Fruit fly (Drosophila melanogaster): Measurements from ENCODE around the gene Cep135.

Gene Cep135

dm6 chr3L:15121272-15121671, 4.7 kb downstream of the Cep135 start, which contains the start of gene CG32847:
Gene CG32847, plus strand, starts transcription at chr3L:15121572.
- TF ChIP-seq CTCF (optimal IDR thresholded peaks at IDR 0.05), result no peak
- TF ChIP-seq CG8478 (optimal IDR thresholded peaks at IDR 0.05), result no peak

- TF ChIP-seq CTCF (optimal IDR thresholded peaks at IDR 0.05) (no peak), CG8478 (optimal IDR thresholded peaks at IDR 0.05) (no peak)
Observed at dm6 chr3L:15123736-15124135, 7.2 kb downstream of the Cep135 start.

DNA sequence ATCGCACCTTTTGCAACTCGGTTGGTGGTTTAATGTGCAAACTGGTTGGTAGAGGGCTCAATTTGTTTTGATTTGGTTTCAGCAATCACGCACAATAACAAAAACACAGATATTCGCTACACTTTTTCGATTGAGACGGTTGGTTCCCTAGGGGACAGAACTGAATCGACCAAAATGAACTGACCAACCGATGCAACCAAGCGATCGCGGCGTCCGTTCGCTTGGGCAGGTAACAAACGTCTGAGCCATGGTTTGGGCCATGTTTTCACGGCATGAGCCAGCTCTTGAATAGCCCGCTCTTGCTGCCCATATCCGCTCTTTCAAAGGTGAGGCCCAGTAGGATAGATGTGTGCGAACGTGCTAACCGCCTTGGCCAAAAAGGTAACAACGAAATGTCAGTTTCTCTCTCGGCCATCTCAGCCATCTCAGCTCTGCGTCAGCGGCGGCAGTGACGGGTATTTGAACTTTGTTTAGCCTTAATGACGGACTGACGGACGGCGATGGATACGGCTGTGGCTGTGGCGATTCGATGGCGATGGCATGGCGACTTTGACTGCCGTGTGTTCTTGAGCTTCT, 8.6 kb downstream of the Cep135 start, which contains the start of gene CG16959:
Gene CG16959, minus strand, starts transcription at position 245 of the 576 bp plus-strand sequence.
- TF ChIP-seq CG8478 (optimal IDR thresholded peaks at IDR 0.05), result no peak
- no peak for TF ChIP-seq CTCF (optimal IDR thresholded peaks at IDR 0.05)

DNA sequence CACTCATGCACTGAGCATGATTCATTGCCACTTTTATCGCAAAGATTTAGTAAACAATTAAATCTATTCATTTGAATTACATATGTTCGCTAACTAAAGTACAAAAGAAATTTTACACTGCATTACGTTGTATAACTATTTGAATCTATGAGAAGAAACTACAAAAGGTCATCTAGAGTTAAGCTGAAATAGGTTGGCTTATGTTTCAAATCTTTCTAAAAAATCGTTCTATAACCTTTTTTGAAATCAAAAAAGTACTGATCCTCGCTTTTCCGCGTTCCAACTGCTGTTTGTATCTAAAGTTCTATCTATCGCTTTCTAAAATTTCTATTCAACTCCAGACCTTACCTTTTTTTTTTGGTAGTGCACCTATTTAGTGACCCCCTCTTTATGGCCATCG, 9.2 kb downstream of the Cep135 start:
- TF ChIP-seq CG8478 (optimal IDR thresholded peaks at IDR 0.05), result no peak
- no peak for TF ChIP-seq CTCF (optimal IDR thresholded peaks at IDR 0.05)

DNA sequence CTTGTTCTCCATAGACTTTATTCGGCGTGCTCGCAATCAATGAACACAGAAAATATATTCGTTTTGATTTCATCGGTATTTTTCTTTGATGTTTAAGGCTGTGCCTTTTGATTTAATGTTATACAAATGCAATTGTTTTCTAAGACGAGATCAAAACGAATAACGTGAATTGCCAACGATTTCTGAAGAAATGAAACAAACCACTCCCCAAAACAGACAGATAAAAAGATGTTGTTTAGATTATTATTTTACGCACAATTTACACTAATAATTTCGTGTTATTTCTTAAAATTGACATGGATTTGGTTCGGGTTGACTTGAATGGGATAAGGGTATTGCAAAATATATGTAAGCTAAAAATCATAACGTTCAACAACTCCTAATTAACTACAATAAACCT, 14.7 kb downstream of the Cep135 start, which contains the start of gene CG13457:
Gene CG13457, minus strand, starts transcription at position 101 of the 400 bp plus-strand sequence.
- TF ChIP-seq CTCF (optimal IDR thresholded peaks at IDR 0.05) (no peak), CG8478 (optimal IDR thresholded peaks at IDR 0.05) (no peak)

DNA sequence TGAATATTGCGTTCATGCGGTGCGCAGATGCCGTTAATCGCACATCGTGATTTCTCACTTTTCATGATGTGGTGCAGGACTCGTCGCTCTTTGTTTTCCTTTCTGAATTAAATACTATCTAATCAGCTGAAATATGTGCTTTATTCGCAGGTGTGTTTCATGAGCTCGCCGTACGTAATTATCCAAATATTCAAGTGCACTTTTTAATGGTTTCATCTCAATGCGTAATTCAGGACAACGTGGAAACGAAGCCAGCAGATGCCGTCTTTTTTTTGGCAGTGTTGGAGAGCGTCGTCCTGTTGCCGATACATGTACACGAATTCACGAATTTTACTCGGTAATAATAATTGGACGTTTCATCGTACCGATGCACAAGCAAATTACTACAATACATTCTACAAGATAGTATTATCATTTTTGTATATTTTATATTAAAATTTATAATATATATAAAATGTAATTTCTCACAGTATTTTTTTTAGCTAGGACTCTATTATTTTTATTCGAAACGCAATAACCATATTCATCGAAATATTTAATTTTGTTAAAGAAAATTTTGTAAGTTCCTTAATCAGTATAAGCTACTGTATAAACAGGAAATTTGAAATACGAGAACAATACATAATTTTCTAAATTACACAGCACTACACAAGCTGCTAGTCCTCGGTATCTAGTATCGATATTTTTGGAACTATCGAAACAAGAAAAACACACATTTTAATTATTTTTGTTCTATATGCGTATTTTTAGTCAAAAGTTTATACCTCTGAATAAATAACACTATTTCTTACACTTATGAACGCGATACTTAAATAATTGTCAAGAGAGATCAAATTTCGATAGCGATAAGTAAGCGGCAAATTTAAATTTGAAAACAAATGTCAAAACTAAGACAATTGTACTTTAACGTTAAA, 20.4 kb downstream of the Cep135 start, which contains the start of gene CG12316:
Gene CG12316, minus strand, starts transcription at position 276 of the 914 bp plus-strand sequence.
- TF ChIP-seq CG8478 (optimal IDR thresholded peaks at IDR 0.05) (no peak), CTCF (optimal IDR thresholded peaks at IDR 0.05) (no peak)

- no peak for TF ChIP-seq CTCF (optimal IDR thresholded peaks at IDR 0.05)
- TF ChIP-seq CG8478 (optimal IDR thresholded peaks at IDR 0.05), result no peak
Observed at dm6 chr3L:15137790-15138189, 21.3 kb downstream of the Cep135 start.

DNA sequence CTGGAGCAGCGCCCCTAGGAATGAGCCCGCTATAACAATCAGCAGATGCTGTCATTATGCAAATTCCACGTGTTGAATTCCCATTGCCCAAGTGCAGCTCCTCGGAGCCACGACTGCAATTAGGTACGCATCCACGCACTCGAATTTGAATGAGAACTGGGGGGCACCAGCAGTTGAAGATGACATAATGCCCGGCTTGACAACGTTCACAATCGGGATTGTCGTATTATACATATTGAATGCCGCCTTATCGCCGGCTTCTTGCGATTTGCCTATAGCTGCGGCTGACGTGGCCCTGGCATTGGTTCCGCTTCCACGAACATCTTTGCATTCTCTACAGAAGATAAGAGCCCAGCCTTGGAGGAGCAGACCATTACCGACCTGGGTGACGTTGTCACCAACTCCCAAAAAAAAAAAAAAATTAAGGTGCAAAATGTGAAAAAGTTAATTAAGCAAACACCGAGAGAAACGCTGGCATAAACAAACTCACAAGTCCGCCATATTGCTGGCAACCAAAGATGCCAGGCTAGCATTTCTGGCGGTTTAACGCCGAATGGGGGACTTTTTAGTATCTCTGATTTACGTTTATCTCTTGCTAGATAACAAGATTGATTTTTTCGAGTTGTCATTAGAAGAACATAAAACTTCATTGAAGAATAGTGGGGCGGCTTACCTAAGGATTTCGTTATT, 23.9 kb downstream of the Cep135 start:
- no peak for TF ChIP-seq CTCF (optimal IDR thresholded peaks at IDR 0.05)

dm6 chr3L:15141118-15142003, 24.8 kb downstream of the Cep135 start:
- TF ChIP-seq CG8478 (optimal IDR thresholded peaks at IDR 0.05) (no peak), CTCF (optimal IDR thresholded peaks at IDR 0.05) (no peak)

dm6 chr3L:15142004-15142890, 25.7 kb downstream of the Cep135 start, which contains the start of gene Pdi:
Gene Pdi, minus strand, starts transcription at chr3L:15142840.
- TF ChIP-seq CG8478 (optimal IDR thresholded peaks at IDR 0.05), result no peak
- TF ChIP-seq CTCF (optimal IDR thresholded peaks at IDR 0.05), result peak; percentile 87 to 94

dm6 chr3L:15143108-15143507, 26.6 kb downstream of the Cep135 start:
- TF ChIP-seq CG8478 (optimal IDR thresholded peaks at IDR 0.05) (no peak), CTCF (optimal IDR thresholded peaks at IDR 0.05) (no peak)

- TF ChIP-seq CTCF (optimal IDR thresholded peaks at IDR 0.05), result peak in 1 of 2 experiments; percentile 20
- no peak for TF ChIP-seq CG8478 (optimal IDR thresholded peaks at IDR 0.05)
Observed at dm6 chr3L:15143638-15144600, 27.4 kb downstream of the Cep135 start, which contains the start of the genes CG32147 and Pex3. Gene CG32147, minus strand, starts transcription at chr3L:15144059. Gene Pex3, plus strand, starts transcription at chr3L:15144355.

Measured in S2 (cell line).